Fruit fly (Drosophila melanogaster): ENCODE data around the gene Prp6.
A peak's percentile ranks its signal among the peaks of the same experiment; 100 is the strongest.

Prp6 gene

dm6 chr3L:18901411-18901810 lies 3.8 kb upstream of the Prp6 start, which contains the start of the genes arx and CG6843 (continued):
- peak; percentile 78; the same call in 1 of the 3 replicates for TF ChIP-seq so (GFP tag; IDR thresholded peaks at IDR 0.05)
- TF ChIP-seq CG10366 (GFP tag; IDR thresholded peaks at IDR 0.05): no peak
- no peak for TF ChIP-seq Oli (tag; optimal IDR thresholded peaks at IDR 0.05)
- TF ChIP-seq ken (GFP tag; IDR thresholded peaks at IDR 0.05): no peak
- TF ChIP-seq Lpt (GFP tag; optimal IDR thresholded peaks at IDR 0.05): no peak
- TF ChIP-seq danr (GFP tag; IDR thresholded peaks at IDR 0.05): no peak
- no peak for TF ChIP-seq CG10462 (GFP tag; optimal IDR thresholded peaks at IDR 0.05)
- TF ChIP-seq cwo (GFP tag; optimal IDR thresholded peaks at IDR 0.05): no peak
- TF ChIP-seq CG9215 (GFP tag; IDR thresholded peaks at IDR 0.05): no peak
- no peak for TF ChIP-seq kah (GFP tag; optimal IDR thresholded peaks at IDR 0.05)
- TF ChIP-seq C15 (GFP tag; IDR thresholded peaks at IDR 0.05): no peak
- TF ChIP-seq pho (GFP tag; optimal IDR thresholded peaks at IDR 0.05): no peak
- no peak for TF ChIP-seq org-1 (GFP tag; optimal IDR thresholded peaks at IDR 0.05)
- TF ChIP-seq vvl (GFP tag; IDR thresholded peaks at IDR 0.05): no peak
- TF ChIP-seq CG14710 (tag; optimal IDR thresholded peaks at IDR 0.05): peak; percentile 47
- TF ChIP-seq CG14965 (GFP tag; optimal IDR thresholded peaks at IDR 0.05; ENCODE audit: borderline replicate concordance): no peak
- no peak for TF ChIP-seq scrt (GFP tag; optimal IDR thresholded peaks at IDR 0.05)
- TF ChIP-seq pum (GFP tag; optimal IDR thresholded peaks at IDR 0.05): no peak
- TF ChIP-seq CG2875 (GFP tag; optimal IDR thresholded peaks at IDR 0.05): no peak
- no peak for TF ChIP-seq CG11085 (GFP tag; IDR thresholded peaks at IDR 0.05)
- TF ChIP-seq CG16813 (GFP tag; IDR thresholded peaks at IDR 0.05; ENCODE audit: partially characterized antibody): peak; percentile 91
- no peak for TF ChIP-seq dmrt99B (tag; optimal IDR thresholded peaks at IDR 0.05)
- TF ChIP-seq gsb (GFP tag; IDR thresholded peaks at IDR 0.05): no peak
- no peak for TF ChIP-seq CkIIα-i1 (GFP tag; IDR thresholded peaks at IDR 0.05)
- no peak for TF ChIP-seq CG13424 (tag; optimal IDR thresholded peaks at IDR 0.05)
- no peak for TF ChIP-seq oc (tag; optimal IDR thresholded peaks at IDR 0.05)
- no peak for TF ChIP-seq ftz-f1 (GFP tag; optimal IDR thresholded peaks at IDR 0.05)
- no peak for TF ChIP-seq B-H1 (GFP tag; IDR thresholded peaks at IDR 0.05)
- no peak for TF ChIP-seq CG3065 (GFP tag; optimal IDR thresholded peaks at IDR 0.05)
- TF ChIP-seq tgo (GFP tag; IDR thresholded peaks at IDR 0.05): no peak
- no peak for TF ChIP-seq CG6254 (GFP tag; optimal IDR thresholded peaks at IDR 0.05)
- no peak for TF ChIP-seq CG11723 (GFP tag; optimal IDR thresholded peaks at IDR 0.05)
- TF ChIP-seq Bteb2 (GFP tag; optimal IDR thresholded peaks at IDR 0.05): no peak
- TF ChIP-seq CG5180 (GFP tag; optimal IDR thresholded peaks at IDR 0.05): no peak
- TF ChIP-seq rib (GFP tag; IDR thresholded peaks at IDR 0.05): no peak
- no peak for TF ChIP-seq CG6854 (GFP tag; optimal IDR thresholded peaks at IDR 0.05)
- TF ChIP-seq salm (tag; optimal IDR thresholded peaks at IDR 0.05): no peak
- no peak for TF ChIP-seq CG9727 (GFP tag; optimal IDR thresholded peaks at IDR 0.05)
- no peak for TF ChIP-seq CG17328 (GFP tag; IDR thresholded peaks at IDR 0.05)
- TF ChIP-seq CG12942 (GFP tag; optimal IDR thresholded peaks at IDR 0.05): no peak
- TF ChIP-seq Myb (GFP tag; optimal IDR thresholded peaks at IDR 0.05): peak; percentile 40
- TF ChIP-seq chn (GFP tag; optimal IDR thresholded peaks at IDR 0.05): no peak
- TF ChIP-seq CG12659 (GFP tag; optimal IDR thresholded peaks at IDR 0.05): peak; percentile 72
- TF ChIP-seq CG12219 (GFP tag; optimal IDR thresholded peaks at IDR 0.05): no peak
- no peak for TF ChIP-seq CG17568 (GFP tag; optimal IDR thresholded peaks at IDR 0.05)
- peak; percentile 83 for TF ChIP-seq MESR4 (GFP tag; optimal IDR thresholded peaks at IDR 0.05)
- no peak for TF ChIP-seq dpn (GFP tag; optimal IDR thresholded peaks at IDR 0.05)
- no peak for TF ChIP-seq cato (GFP tag; optimal IDR thresholded peaks at IDR 0.05; ENCODE audit: borderline replicate concordance)
- TF ChIP-seq tio (GFP tag; optimal IDR thresholded peaks at IDR 0.05): no peak
- TF ChIP-seq CG1792 (GFP tag; optimal IDR thresholded peaks at IDR 0.05): no peak
- no peak for TF ChIP-seq CG9797 (GFP tag; optimal IDR thresholded peaks at IDR 0.05)
- no peak for TF ChIP-seq otp (GFP tag; IDR thresholded peaks at IDR 0.05)

Data from whole organism, embryonic.